Worm (Caenorhabditis elegans) whole organism, L4 larva: ENCODE measurements around the gene rab-21.

Experiments
- F26F4.8 ChIP-seq: fragments of 200-800 bp; sonication (Bioruptor generic); conservative IDR thresholded peaks from 2 replicates; pipeline ENCODE4 v1.3.6; 2022; ENCODE audit warnings: missing genetic modification characterization, missing compliant biosample characterization
- F37D6.2 ChIP-seq: sonication (generic microtip); optimal IDR thresholded peaks from 2 replicates; lab custom pipeline; 2016; ENCODE audit warnings: mild to moderate bottlenecking, missing genetic modification characterization, missing compliant biosample characterization
- T20F7.1 ChIP-seq: fragments of 200-800 bp; sonication (Bioruptor generic); optimal IDR thresholded peaks from 2 replicates; lab custom pipeline; 2018; ENCODE audit warnings: mild to moderate bottlenecking, missing genetic modification characterization, missing compliant biosample characterization
- T26A8.4 ChIP-seq: fragments of 200-800 bp; sonication (Bioruptor generic); IDR thresholded peaks from 2 replicates; pipeline ENCODE4 v1.3.6; 2022; ENCODE audit warnings: missing genetic modification characterization, missing compliant biosample characterization
- Y105C5A.15 ChIP-seq: fragments of 200-800 bp; sonication (Bioruptor generic); IDR thresholded peaks from 2 replicates; pipeline ENCODE4 v1.3.6; 2022; ENCODE audit warnings: missing genetic modification characterization, missing compliant biosample characterization
- Y5F2A.4 ChIP-seq: fragments of 200-800 bp; sonication (Bioruptor generic); optimal IDR thresholded peaks from 2 replicates; lab custom pipeline; 2018; ENCODE audit warnings: mild to moderate bottlenecking, missing genetic modification characterization, missing compliant biosample characterization
- Y75B8A.6 ChIP-seq: fragments of 200-800 bp; sonication (Bioruptor generic); IDR thresholded peaks from 2 replicates; pipeline ENCODE4 v1.3.6; 2022; ENCODE audit warnings: missing genetic modification reagents, missing genetic modification characterization, missing compliant biosample characterization
- ama-1 ChIP-seq: fragments of 150-350 bp; optimal IDR thresholded peaks from 2 replicates; lab custom pipeline; 2014; ENCODE audit warnings: inconsistent platforms, mixed read lengths
- ceh-32 ChIP-seq: sonication (generic microtip); optimal IDR thresholded peaks from 2 replicates; lab custom pipeline; 2016; ENCODE audit warnings: mild to moderate bottlenecking, missing genetic modification characterization, missing compliant biosample characterization; ENCODE audit not compliant: poor library complexity
- ces-1 ChIP-seq: fragments of 150-350 bp; sonication (generic microtip); optimal IDR thresholded peaks from 4 replicates; lab custom pipeline; 2014; ENCODE audit warnings: missing biosample characterization, missing genetic modification reagents, missing genetic modification characterization
- daf-12 ChIP-seq: fragments of 150-350 bp; optimal IDR thresholded peaks from 2 replicates; lab custom pipeline; 2014; ENCODE audit warnings: missing biosample characterization, missing genetic modification reagents, missing genetic modification characterization
- daf-16 ChIP-seq, 3 experiments: sonication (generic microtip); optimal IDR thresholded peaks; 2 replicates each; lab custom pipeline; 2016 to 2017; ENCODE audit warnings: missing genetic modification characterization in 3 of 3, missing genetic modification reagents in 3 of 3, mild to moderate bottlenecking in 2 of 3, missing compliant biosample characterization in 2 of 3, missing biosample characterization in 1 of 3, moderate library complexity in 1 of 3
- daf-19 ChIP-seq: fragments of 200-800 bp; sonication (Bioruptor generic); conservative IDR thresholded peaks from 2 replicates; pipeline ENCODE4 v1.3.6; 2022; ENCODE audit warnings: missing genetic modification characterization, missing compliant biosample characterization
- dmd-9 ChIP-seq: fragments of 200-800 bp; sonication (Bioruptor generic); IDR thresholded peaks from 2 replicates; pipeline ENCODE4 v1.3.6; 2022; ENCODE audit warnings: missing genetic modification reagents, missing genetic modification characterization, missing compliant biosample characterization
- dpl-1 ChIP-seq: fragments of 150-350 bp; optimal IDR thresholded peaks from 2 replicates; lab custom pipeline; 2014; ENCODE audit warnings: missing biosample characterization, missing genetic modification reagents, missing genetic modification characterization
- duxl-1 ChIP-seq: sonication (generic microtip); optimal IDR thresholded peaks from 2 replicates; lab custom pipeline; 2016; ENCODE audit warnings: mild to moderate bottlenecking, missing genetic modification characterization, moderate library complexity, missing compliant biosample characterization; ENCODE audit not compliant: poor library complexity
- egl-43 ChIP-seq: fragments of 200-800 bp; sonication (Bioruptor generic); IDR thresholded peaks from 2 replicates; pipeline ENCODE4 v1.3.6; 2022; ENCODE audit warnings: missing genetic modification reagents, missing genetic modification characterization, missing compliant biosample characterization
- fos-1 ChIP-seq: fragments of 150-350 bp; optimal IDR thresholded peaks from 2 replicates; lab custom pipeline; 2014; ENCODE audit warnings: missing biosample characterization, missing genetic modification characterization
- hif-1 ChIP-seq, 2 experiments: sonication (generic microtip); optimal IDR thresholded peaks; 2 replicates each; lab custom pipeline; 2016 to 2017; ENCODE audit warnings: missing compliant biosample characterization in 2 of 2, missing genetic modification characterization in 2 of 2, missing genetic modification reagents in 2 of 2, missing genotype in 2 of 2, mild to moderate bottlenecking in 1 of 2
- hlh-11 ChIP-seq: fragments of 200-800 bp; sonication (Bioruptor generic); optimal IDR thresholded peaks from 2 replicates; lab custom pipeline; 2018; ENCODE audit warnings: mild to moderate bottlenecking, missing genetic modification characterization, missing compliant biosample characterization
- hlh-30 ChIP-seq: sonication (generic microtip); optimal IDR thresholded peaks from 2 replicates; lab custom pipeline; 2017; ENCODE audit warnings: antibody characterized with exemption, mild to moderate bottlenecking, missing genetic modification characterization, missing compliant biosample characterization; ENCODE audit not compliant: insufficient read depth
- lim-7 ChIP-seq: fragments of 200-800 bp; sonication (Bioruptor generic); IDR thresholded peaks from 2 replicates; pipeline ENCODE4 v1.3.6; 2022; ENCODE audit warnings: missing genetic modification characterization, missing compliant biosample characterization
- lin-13 ChIP-seq: fragments of 150-350 bp; optimal IDR thresholded peaks from 2 replicates; lab custom pipeline; 2014; ENCODE audit warnings: missing biosample characterization, missing genetic modification reagents, missing genetic modification characterization
- lin-15B ChIP-seq: fragments of 150-350 bp; sonication (generic microtip); optimal IDR thresholded peaks from 3 replicates; lab custom pipeline; 2014; ENCODE audit warnings: missing biosample characterization, missing genetic modification characterization
- lin-29 ChIP-seq: fragments of 200-800 bp; sonication (Bioruptor generic); IDR thresholded peaks from 2 replicates; pipeline ENCODE4 v1.3.6; 2022; ENCODE audit warnings: missing genetic modification reagents, missing genetic modification characterization, missing compliant biosample characterization
- lin-38 ChIP-seq: fragments of 200-800 bp; sonication (Bioruptor generic); IDR thresholded peaks from 2 replicates; pipeline ENCODE4 v1.3.6; 2022; ENCODE audit warnings: missing genetic modification reagents, missing genetic modification characterization, missing compliant biosample characterization
- lin-39 ChIP-seq: fragments of 150-350 bp; optimal IDR thresholded peaks from 2 replicates; lab custom pipeline; 2014; ENCODE audit warnings: missing biosample characterization, missing genetic modification reagents, missing genetic modification characterization
- lir-3 ChIP-seq: sonication (generic microtip); optimal IDR thresholded peaks from 2 replicates; lab custom pipeline; 2016; ENCODE audit warnings: mild to moderate bottlenecking, missing genetic modification characterization, missing compliant biosample characterization
- lsy-2 ChIP-seq, 2 experiments: fragments of 150-350 bp in 1 of 2; sonication (generic microtip) in 1 of 2; optimal IDR thresholded peaks; 2 replicates each; lab custom pipeline; 2014 to 2017; ENCODE audit warnings: missing biosample characterization in 2 of 2, missing genetic modification characterization in 2 of 2
- mdl-1 ChIP-seq, 2 experiments: fragments of 150-350 bp in 1 of 2; sonication (generic microtip) in 1 of 2; optimal IDR thresholded peaks; 2 replicates each; lab custom pipeline; 2014 to 2017; ENCODE audit warnings: missing biosample characterization in 2 of 2, missing genetic modification characterization in 2 of 2
- mep-1 ChIP-seq: fragments of 150-350 bp; sonication (generic microtip); optimal IDR thresholded peaks from 3 replicates; lab custom pipeline; 2014; ENCODE audit warnings: missing biosample characterization, missing genetic modification characterization
- mes-2 ChIP-seq: sonication (generic microtip); optimal IDR thresholded peaks from 2 replicates; lab custom pipeline; 2016; ENCODE audit warnings: missing genotype, mild to moderate bottlenecking, missing genetic modification characterization, missing compliant biosample characterization; ENCODE audit not compliant: poor library complexity, severe bottlenecking
- mxl-2 ChIP-seq: fragments of 200-800 bp; sonication (Bioruptor generic); conservative IDR thresholded peaks from 2 replicates; pipeline ENCODE4 v1.3.6; 2022; ENCODE audit warnings: missing genetic modification reagents, missing genetic modification characterization, missing compliant biosample characterization
- mxl-3 ChIP-seq: fragments of 200-800 bp; sonication (Bioruptor generic); optimal IDR thresholded peaks from 2 replicates; lab custom pipeline; 2018; ENCODE audit warnings: mild to moderate bottlenecking, missing genetic modification characterization, missing compliant biosample characterization
- nhr-11 ChIP-seq: fragments of 150-350 bp; optimal IDR thresholded peaks from 2 replicates; lab custom pipeline; 2014; ENCODE audit warnings: missing biosample characterization, missing genetic modification characterization
- nhr-111 ChIP-seq: fragments of 200-800 bp; sonication (Bioruptor generic); optimal IDR thresholded peaks from 2 replicates; lab custom pipeline; 2018; ENCODE audit warnings: mild to moderate bottlenecking, missing genetic modification characterization, missing compliant biosample characterization
- nhr-28 ChIP-seq: fragments of 150-350 bp; optimal IDR thresholded peaks from 2 replicates; lab custom pipeline; 2014; ENCODE audit warnings: missing biosample characterization, missing genetic modification characterization
- nhr-41 ChIP-seq: fragments of 200-800 bp; sonication (Bioruptor generic); IDR thresholded peaks from 2 replicates; pipeline ENCODE4 v1.3.6; 2022; ENCODE audit warnings: missing genetic modification reagents, missing genetic modification characterization, missing compliant biosample characterization
- nhr-42 ChIP-seq: fragments of 200-800 bp; sonication (Bioruptor generic); IDR thresholded peaks from 2 replicates; pipeline ENCODE4 v1.3.6; 2022; ENCODE audit warnings: missing genetic modification characterization, missing compliant biosample characterization
- set-16 ChIP-seq: fragments of 200-800 bp; sonication (Bioruptor generic); IDR thresholded peaks from 2 replicates; pipeline ENCODE4 v1.3.6; 2022; ENCODE audit warnings: missing genetic modification reagents, missing genetic modification characterization, missing compliant biosample characterization
- snpc-4 ChIP-seq: fragments of 150-350 bp; optimal IDR thresholded peaks from 2 replicates; lab custom pipeline; 2014; ENCODE audit warnings: missing biosample characterization, missing genetic modification characterization
- spr-1 ChIP-seq: sonication (generic microtip); optimal IDR thresholded peaks from 2 replicates; lab custom pipeline; 2016; ENCODE audit warnings: mild to moderate bottlenecking, missing genetic modification characterization, missing compliant biosample characterization
- spr-3 ChIP-seq: fragments of 200-800 bp; sonication (Bioruptor generic); optimal IDR thresholded peaks from 2 replicates; lab custom pipeline; 2018; ENCODE audit warnings: mild to moderate bottlenecking, missing genetic modification characterization, missing compliant biosample characterization
- zag-1 ChIP-seq: fragments of 150-350 bp; optimal IDR thresholded peaks from 2 replicates; lab custom pipeline; 2014; ENCODE audit warnings: missing biosample characterization, missing genetic modification characterization
- ztf-7 ChIP-seq: fragments of 150-350 bp; optimal IDR thresholded peaks from 2 replicates; lab custom pipeline; 2014; ENCODE audit warnings: missing biosample characterization, missing genetic modification characterization

rab-21 gene

ce11 chrII:8716231-8716878, 1.5 kb upstream of the rab-21 start, which contains the start of the genes cyn-11 and T01B7.5:
Gene cyn-11, minus strand, starts transcription at chrII:8716281.
Gene T01B7.5, plus strand, starts transcription at chrII:8716828.
- TF ChIP-seq lsy-2 (tag; optimal IDR thresholded peaks at IDR 0.05; lab: Kevin White, UChicago) (peak in 1 of 2 experiments; percentile 55), hlh-11 (tag; lab: Kevin White, UChicago) (peak; percentile 12), lim-7 (no peak), dpl-1 (GFP tag; lab: Kevin White, UChicago) (peak; percentile 25), ztf-7 (tag; lab: Kevin White, UChicago) (no peak), F26F4.8 (no peak), set-16 (GFP tag; lab: Robert Waterston, UW) (no peak), F37D6.2 (tag; lab: Kevin White, UChicago) (no peak), spr-3 (GFP tag; lab: Kevin White, UChicago) (no peak), mxl-3 (no peak), mep-1 (tag; lab: Kevin White, UChicago) (peak; percentile 39), ceh-32 (tag; lab: Kevin White, UChicago) (no peak), lin-38 (GFP tag; lab: Robert Waterston, UW) (peak; percentile 32; the same call in 1 of the 2 replicates), hif-1 (tag; optimal IDR thresholded peaks at IDR 0.05; lab: Kevin White, UChicago) (no peak), nhr-28 (tag; lab: Kevin White, UChicago) (peak; percentile 18), lir-3 (tag; lab: Kevin White, UChicago) (no peak), egl-43 (GFP tag; lab: Robert Waterston, UW) (no peak), spr-1 (tag; lab: Kevin White, UChicago) (no peak), daf-12 (no peak), ama-1 (lab: Kevin White, UChicago) (no peak), snpc-4 (tag; lab: Kevin White, UChicago) (no peak), fos-1 (no peak), mes-2 (peak; percentile 56), hlh-30 (peak; percentile 1)

- TF ChIP-seq Y5F2A.4 (no peak), egl-43 (GFP tag; lab: Robert Waterston, UW) (no peak), set-16 (GFP tag; lab: Robert Waterston, UW) (no peak), nhr-42 (GFP tag; lab: Robert Waterston, UW) (no peak), nhr-28 (tag; lab: Kevin White, UChicago) (no peak), lsy-2 (tag; optimal IDR thresholded peaks at IDR 0.05; lab: Kevin White, UChicago) (no peak), Y75B8A.6 (GFP tag; lab: Robert Waterston, UW) (no peak), zag-1 (no peak), F37D6.2 (tag; lab: Kevin White, UChicago) (no peak), T26A8.4 (no peak), lin-15B (tag; lab: Kevin White, UChicago) (no peak)
Measured at ce11 chrII:8710317-8710716, 4.5 kb downstream of the rab-21 start, which contains the start of gene srg-15. Gene srg-15, minus strand, starts transcription at chrII:8710417.

- TF ChIP-seq T20F7.1 (GFP tag; lab: Kevin White, UChicago) = no peak
- TF ChIP-seq lin-39 (tag; lab: Kevin White, UChicago) = no peak
- no peak for TF ChIP-seq mxl-2 (GFP tag; lab: Robert Waterston, UW)
- no peak for TF ChIP-seq Y105C5A.15 (GFP tag; lab: Robert Waterston, UW)
- TF ChIP-seq daf-19 (GFP tag; lab: Robert Waterston, UW) = no peak
- TF ChIP-seq ces-1 (GFP tag; lab: Kevin White, UChicago) = no peak
- TF ChIP-seq nhr-11 (tag; lab: Kevin White, UChicago) = peak; percentile 71
- no peak for TF ChIP-seq zag-1
- TF ChIP-seq daf-16 (GFP tag; optimal IDR thresholded peaks at IDR 0.05; lab: Kevin White, UChicago) = peak in 1 of 2 experiments; percentile 25
- TF ChIP-seq daf-16 (tag; optimal IDR thresholded peaks at IDR 0.05; lab: Kevin White, UChicago) = no peak
- peak; percentile 74 for TF ChIP-seq hlh-30
- peak in 1 of 2 experiments; percentile 36 for TF ChIP-seq lsy-2 (tag; optimal IDR thresholded peaks at IDR 0.05; lab: Kevin White, UChicago)
- TF ChIP-seq dmd-9 (GFP tag; lab: Robert Waterston, UW) = no peak
- no peak for TF ChIP-seq mdl-1 (tag; optimal IDR thresholded peaks at IDR 0.05; lab: Kevin White, UChicago)
- TF ChIP-seq nhr-41 (GFP tag; lab: Robert Waterston, UW) = no peak
- no peak for TF ChIP-seq lim-7
- no peak for TF ChIP-seq duxl-1 (tag; lab: Kevin White, UChicago)
- TF ChIP-seq lin-13 (GFP tag; lab: Kevin White, UChicago) = no peak
- TF ChIP-seq lin-29 (GFP tag; lab: Robert Waterston, UW) = no peak
- no peak for TF ChIP-seq ztf-7 (tag; lab: Kevin White, UChicago)
- no peak for TF ChIP-seq nhr-111
- TF ChIP-seq hlh-11 (tag; lab: Kevin White, UChicago) = peak; percentile 55
- TF ChIP-seq lin-15B (tag; lab: Kevin White, UChicago) = no peak
Measured at ce11 chrII:8707024-8707423, 7.8 kb downstream of the rab-21 start, which contains the start of gene cup-16. Gene cup-16, plus strand, starts transcription at chrII:8707155.
